Worm (Caenorhabditis elegans) whole organism, L4/young adult: Measurements from ENCODE around the gene R08C7.11.

Experiments used
- W03F9.2 ChIP-seq: fragments of 150-350 bp; optimal IDR thresholded peaks from 2 replicates; lab custom pipeline; 2014; ENCODE audit warnings: missing biosample characterization, missing genetic modification characterization
- dao-5 ChIP-seq: sonication (generic microtip); optimal IDR thresholded peaks from 2 replicates; lab custom pipeline; 2016; ENCODE audit warnings: missing genotype, missing genetic modification characterization, moderate library complexity, missing compliant biosample characterization
- him-1 ChIP-seq: sonication (generic microtip); optimal IDR thresholded peaks from 2 replicates; lab custom pipeline; 2016; ENCODE audit warnings: missing genotype, missing genetic modification reagents, missing genetic modification characterization, missing compliant biosample characterization

The R08C7.11 gene

DNA sequence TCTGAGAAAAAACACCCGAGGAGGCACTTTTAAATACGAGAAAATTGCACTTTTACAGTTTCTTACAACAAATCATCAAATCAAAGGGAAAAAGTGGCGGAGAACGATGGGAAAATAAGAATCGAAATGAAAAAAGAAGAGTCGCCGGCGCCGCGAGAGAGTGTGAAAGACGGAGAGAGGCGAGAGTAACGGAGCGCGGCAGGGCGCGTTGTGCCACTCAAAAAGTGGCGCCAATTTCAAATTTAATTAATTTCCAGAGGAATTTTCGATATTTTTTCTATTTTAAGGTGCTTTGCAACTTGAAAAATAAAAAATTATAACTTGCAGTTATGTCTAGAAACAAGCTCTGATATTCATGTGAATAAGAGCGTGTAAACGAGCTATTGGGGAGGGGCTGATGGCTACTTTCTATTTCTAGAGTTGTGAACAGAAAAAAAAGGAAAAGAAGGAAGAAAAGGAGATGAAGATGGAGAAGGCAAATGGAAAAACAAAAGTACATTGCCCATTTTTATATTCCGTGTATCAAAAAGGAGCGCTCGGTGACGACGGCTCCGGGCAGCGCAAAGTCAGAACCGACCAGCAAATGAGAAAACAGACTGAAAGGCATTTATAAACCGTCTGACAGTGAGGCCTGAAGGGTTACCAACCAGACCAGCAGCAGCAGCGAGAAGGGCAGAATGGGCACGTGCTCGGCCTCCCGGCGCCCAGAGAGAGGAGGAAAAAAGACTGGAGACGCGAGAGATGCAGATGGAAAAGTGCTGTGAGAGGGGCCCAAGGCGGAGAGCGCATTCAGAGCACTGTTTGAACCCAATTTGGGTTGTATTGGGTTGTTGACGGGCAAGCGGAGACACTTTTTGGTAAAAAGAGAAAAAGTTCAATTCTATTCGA lies 16.4 kb upstream of the R08C7.11 start:
- no peak for TF ChIP-seq dao-5 (tag; lab: Kevin White, UChicago)
- no peak for TF ChIP-seq him-1 (tag; lab: Kevin White, UChicago)
- TF ChIP-seq W03F9.2 (tag; lab: Kevin White, UChicago), result peak; percentile 4

DNA sequence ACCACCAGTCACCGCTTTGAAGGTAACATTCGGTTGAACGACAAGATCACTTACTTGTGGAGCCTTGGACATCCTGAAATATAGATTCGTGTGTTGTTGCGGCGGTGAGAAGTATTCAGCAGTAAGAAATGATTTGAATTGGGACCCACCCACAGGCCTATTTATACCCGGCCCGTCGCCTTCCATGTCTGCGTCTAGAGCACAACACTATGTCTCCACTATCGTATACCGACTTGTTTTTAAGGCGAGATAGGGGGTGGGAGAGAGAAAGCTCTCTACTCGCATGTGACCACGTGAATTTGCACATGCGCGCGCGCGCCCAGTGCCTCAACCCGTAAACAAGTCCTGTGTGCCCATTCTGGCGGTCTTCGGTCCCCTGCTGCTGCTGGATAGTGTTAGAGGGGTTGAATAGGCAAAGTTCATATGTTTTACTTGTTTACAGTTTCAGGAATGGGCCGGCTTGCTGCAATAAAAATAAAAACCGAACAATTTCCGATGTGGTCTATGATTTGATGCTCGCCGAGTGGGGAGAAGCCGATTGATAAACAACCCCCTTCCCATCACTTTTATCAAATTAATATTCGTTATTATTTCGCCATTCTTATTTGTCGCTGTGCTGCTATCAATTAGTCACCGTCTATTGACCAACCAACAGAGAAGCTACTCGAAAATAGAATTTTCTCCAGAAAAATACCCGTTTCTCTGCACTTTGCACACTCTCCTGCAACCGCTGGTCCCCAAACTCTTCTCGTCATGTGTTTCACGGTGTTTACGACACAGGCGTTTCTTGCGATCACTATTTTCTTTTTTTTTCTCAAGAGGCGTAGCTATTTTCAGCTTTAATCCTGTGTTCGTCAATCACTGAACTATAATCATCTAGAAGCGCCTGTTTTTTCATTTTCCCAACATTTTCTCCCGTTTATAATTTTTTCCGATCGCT lies 15.3 kb upstream of the R08C7.11 start:
- peak; percentile 27 for TF ChIP-seq W03F9.2 (tag; lab: Kevin White, UChicago)
- peak; percentile 3 for TF ChIP-seq him-1 (tag; lab: Kevin White, UChicago)
- peak; percentile 25 for TF ChIP-seq dao-5 (tag; lab: Kevin White, UChicago)

DNA sequence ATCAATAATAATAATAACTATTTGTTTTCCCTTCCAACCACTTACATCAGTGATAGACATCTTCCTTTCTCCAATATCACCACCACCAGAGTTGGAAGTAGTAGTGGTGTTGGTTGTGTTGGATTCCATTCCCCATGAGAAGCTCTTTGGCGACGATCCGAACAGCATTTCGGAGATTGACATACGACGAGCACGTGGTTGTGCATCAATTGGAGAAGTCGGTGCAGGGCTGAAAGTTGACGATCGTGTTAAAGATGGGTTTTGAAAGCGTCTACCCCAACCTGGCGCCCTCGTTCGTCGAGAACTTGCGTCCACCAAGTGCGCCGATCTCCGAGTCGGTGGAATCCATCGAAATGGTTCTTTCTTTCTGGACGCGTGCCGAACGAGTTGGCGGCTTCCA lies 14.3 kb upstream of the R08C7.11 start:
- TF ChIP-seq dao-5 (tag; lab: Kevin White, UChicago) (no peak), him-1 (tag; lab: Kevin White, UChicago) (no peak), W03F9.2 (tag; lab: Kevin White, UChicago) (no peak)

DNA sequence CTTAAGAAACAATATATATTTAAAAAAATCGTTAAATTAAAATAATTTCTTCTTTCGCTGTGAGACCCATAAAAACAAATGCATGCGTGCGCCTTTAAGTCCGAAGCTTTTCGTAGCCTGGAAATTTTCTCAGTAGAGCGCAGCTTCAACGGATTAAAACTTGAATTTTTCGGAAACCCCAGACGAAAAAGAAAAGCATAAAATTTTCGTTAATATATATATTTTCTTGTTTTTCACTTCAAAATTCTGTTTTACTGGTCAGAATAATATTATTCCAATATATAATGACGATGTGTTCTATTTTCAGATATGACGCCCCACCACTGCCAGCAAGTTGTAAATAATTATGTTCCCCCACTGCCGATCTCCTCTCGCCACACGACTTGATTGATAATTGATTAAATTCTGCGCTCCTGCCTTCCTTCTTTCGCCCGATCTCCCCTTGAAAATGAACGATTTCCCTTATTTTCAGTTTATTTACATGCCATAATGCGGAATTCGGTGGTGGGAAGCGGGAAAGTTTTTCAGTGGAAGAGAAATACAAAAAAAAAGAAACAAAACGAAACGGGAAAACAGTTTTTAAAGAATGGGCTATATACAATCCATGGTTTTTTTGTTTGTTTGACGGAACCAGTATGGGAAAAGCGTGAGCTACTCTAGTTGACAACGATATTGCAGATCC lies 13.4 kb upstream of the R08C7.11 start:
- TF ChIP-seq dao-5 (tag; lab: Kevin White, UChicago) (no peak), W03F9.2 (tag; lab: Kevin White, UChicago) (peak; percentile 17), him-1 (tag; lab: Kevin White, UChicago) (peak; percentile 18)

DNA sequence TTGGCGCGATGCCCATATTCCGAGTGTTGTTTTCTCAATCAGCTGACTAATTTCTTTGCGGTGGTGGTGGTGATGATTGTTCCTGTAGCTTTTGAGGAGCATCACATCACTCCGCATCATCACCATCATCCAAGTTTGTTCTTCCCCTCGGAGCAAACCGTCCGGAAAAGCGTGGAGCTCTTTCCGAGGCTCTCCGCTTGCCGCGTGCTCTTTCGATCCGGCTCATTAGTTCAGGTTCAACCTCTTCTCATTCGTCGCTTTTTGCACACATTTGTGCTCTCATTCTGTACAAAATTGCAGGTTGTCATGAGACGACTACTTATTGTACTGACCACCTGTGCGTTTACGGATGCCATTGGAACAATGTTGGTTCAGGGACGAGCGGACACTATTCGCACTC lies 10.4 kb upstream of the R08C7.11 start, which contains the start of gene M01H9.5:
Gene M01H9.5, plus strand, starts transcription at position 301 of the 400 bp plus-strand sequence.
- TF ChIP-seq dao-5 (tag; lab: Kevin White, UChicago) (no peak), him-1 (tag; lab: Kevin White, UChicago) (no peak), W03F9.2 (tag; lab: Kevin White, UChicago) (no peak)

DNA sequence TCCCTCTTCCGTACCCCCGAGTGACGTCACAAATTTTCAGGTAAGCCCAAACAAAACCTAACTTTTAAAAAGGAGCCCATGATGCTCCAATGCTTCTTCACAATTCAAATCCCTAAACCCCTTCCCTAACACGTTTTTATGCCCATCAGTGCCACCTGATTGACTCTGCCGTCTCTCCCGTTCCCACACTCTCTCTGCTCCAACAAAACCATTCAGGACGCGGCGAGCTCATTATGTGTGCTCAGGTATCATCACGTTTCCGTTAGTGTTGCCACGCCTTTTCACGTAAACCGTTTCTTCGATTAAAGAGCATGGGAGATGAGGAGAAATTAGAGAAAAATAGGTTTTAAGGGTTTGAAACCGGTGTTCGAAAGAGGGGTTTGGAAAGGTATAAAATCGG lies 8.4 kb upstream of the R08C7.11 start, which contains the start of gene M01H9.2:
Gene M01H9.2, minus strand, starts transcription at position 101 of the 400 bp plus-strand sequence.
- TF ChIP-seq dao-5 (tag; lab: Kevin White, UChicago) (no peak), him-1 (tag; lab: Kevin White, UChicago) (no peak), W03F9.2 (tag; lab: Kevin White, UChicago) (no peak)

DNA sequence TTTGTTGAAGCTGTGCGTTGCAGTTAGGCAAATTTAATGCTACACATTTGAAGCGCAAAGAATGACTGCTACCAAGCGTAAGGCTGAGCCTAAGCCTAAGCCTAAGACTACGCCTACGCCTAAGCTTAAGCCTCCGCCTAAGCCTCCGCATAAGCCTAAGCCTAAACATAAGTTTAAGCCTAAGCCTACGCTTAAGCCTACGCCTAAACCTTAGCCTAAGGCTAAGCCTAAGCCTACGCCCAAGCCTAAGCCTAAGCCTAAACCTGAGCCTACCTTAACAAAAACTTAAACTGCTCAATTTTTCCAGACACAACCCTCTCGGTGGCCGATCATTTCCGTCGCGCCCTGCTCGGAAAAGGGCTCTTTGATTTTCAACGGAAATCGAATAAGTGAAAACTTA lies 4.6 kb upstream of the R08C7.11 start:
- no peak for TF ChIP-seq W03F9.2 (tag; lab: Kevin White, UChicago)
- TF ChIP-seq him-1 (tag; lab: Kevin White, UChicago), result no peak
- TF ChIP-seq dao-5 (tag; lab: Kevin White, UChicago), result no peak

DNA sequence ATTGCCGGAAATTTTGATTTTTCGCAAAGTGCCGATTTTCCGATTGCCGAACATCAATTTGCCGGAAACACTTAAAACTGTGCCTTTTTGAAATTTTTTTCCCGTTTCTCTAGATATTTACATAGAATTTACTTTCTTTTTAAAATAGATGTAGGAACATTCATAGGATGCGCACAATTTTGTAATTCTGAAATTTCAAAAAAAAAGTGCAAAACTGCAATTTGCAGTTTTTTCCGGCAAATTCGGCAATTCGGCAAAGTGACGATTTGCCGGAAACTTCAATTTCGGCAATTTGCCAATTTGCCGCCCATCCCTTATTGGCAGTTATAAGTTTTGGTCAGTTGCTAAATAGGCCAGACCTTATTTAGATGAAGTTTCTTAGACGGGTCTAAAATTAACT lies 1.9 kb upstream of the R08C7.11 start:
- no peak for TF ChIP-seq him-1 (tag; lab: Kevin White, UChicago)
- no peak for TF ChIP-seq W03F9.2 (tag; lab: Kevin White, UChicago)
- TF ChIP-seq dao-5 (tag; lab: Kevin White, UChicago), result no peak

DNA sequence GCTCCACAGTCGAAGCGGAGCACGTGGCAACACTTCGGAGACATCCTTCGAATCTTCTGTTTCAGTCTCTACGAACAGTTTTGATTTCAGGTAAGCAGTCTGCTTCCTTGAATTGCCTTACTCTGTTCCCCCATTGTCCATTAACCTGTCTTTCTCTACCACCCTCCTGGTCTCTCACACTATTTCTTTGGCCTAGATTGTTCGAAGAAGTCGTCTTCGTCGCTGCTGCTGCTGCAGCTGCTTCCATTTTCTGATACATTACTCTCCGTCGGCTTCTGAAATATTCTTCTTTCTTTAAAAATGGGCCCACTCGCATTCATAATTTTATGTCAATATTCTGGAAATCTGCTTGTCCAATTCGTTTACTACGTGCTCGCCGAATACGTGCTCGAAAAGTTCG lies 3.2 kb downstream of the R08C7.11 start, which contains the start of gene R08C7.1:
Gene R08C7.1, plus strand, starts transcription at position 301 of the 400 bp plus-strand sequence.
- TF ChIP-seq dao-5 (tag; lab: Kevin White, UChicago) (no peak), him-1 (tag; lab: Kevin White, UChicago) (no peak), W03F9.2 (tag; lab: Kevin White, UChicago) (no peak)

DNA sequence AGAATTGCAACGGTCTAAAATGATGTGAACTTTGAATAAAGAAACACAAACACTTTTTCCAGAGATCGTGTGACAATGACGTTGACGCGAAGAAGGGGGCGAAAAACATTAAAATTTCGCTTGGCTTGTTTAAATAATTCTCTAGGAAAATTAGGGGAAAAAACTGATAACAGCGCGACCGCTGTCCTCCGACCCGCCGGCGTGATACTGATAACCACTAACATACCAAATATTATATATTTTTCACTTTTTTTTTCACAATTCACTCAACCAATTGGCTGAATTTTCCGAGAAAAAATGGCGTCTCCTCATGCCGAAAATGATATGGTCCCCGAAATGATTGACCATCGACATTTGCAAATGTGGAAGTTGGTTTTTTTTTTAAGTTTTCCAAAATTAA lies 4.9 kb downstream of the R08C7.11 start:
- TF ChIP-seq W03F9.2 (tag; lab: Kevin White, UChicago), result no peak
- TF ChIP-seq him-1 (tag; lab: Kevin White, UChicago), result no peak
- TF ChIP-seq dao-5 (tag; lab: Kevin White, UChicago), result no peak

DNA sequence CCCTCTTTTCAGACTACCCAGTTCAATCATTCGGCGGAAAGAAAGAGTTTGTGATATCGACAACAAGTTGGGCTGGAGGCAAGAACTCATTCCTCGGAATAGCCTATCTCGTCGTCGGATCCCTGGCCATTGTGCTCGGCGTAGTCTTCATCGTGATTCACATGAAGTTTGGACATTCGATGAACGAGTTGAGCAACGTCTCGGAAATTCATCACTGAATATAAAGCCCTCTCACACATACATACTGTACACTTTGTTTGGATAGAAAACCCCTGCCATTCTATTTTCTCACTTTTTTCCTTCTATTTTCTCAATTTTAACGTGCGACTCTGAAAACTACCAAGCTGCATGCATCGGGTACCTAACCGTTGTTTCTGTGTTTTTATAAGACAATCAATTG lies 5.3 kb downstream of the R08C7.11 start, which contains the start of gene R08C7.12:
Gene R08C7.12, plus strand, starts transcription at position 301 of the 400 bp plus-strand sequence.
- TF ChIP-seq W03F9.2 (tag; lab: Kevin White, UChicago), result no peak
- no peak for TF ChIP-seq him-1 (tag; lab: Kevin White, UChicago)
- no peak for TF ChIP-seq dao-5 (tag; lab: Kevin White, UChicago)

DNA sequence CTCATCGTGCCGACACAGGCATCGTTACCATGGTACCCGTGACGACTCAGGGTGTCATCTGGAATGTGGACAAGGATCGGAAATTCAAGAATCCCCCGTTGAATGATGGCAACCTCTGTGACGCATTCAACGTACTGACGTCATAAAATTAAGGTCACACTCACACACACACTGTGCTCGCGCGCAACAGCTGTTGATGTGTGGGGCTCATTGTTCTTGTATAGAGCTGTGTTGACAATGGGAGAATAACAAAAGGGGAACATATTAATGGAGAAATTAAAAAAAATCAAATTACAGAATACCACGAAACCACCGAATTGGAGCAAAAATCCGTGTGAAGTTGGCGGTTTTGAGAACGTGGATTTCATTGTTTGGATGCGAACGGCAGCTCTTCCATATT lies 6.4 kb downstream of the R08C7.11 start:
- TF ChIP-seq him-1 (tag; lab: Kevin White, UChicago) (no peak), dao-5 (tag; lab: Kevin White, UChicago) (no peak)
